Fruit fly (Drosophila melanogaster) whole organism, pupa: Measurements from ENCODE around the gene Arc42.

Experiments
- CG10348 ChIP-seq: fragments of 200-800 bp; sonication (Bioruptor generic); IDR thresholded peaks from 2 replicates; pipeline ENCODE4 v1.3.6; 2022; ENCODE audit warnings: missing biosample characterization, missing genetic modification characterization
- CG12605 ChIP-seq: fragments of 200-800 bp; sonication (Bioruptor generic); IDR thresholded peaks from 2 replicates; pipeline ENCODE4 v1.3.6; 2022; ENCODE audit warnings: missing biosample characterization, missing genetic modification characterization
- CG14655 ChIP-seq: fragments of 200-800 bp; sonication (Bioruptor generic); optimal IDR thresholded peaks from 3 replicates; lab custom pipeline; 2017; ENCODE audit warnings: mild to moderate bottlenecking, missing biosample characterization, missing genetic modification reagents, missing genetic modification characterization
- CG32121 ChIP-seq: fragments of 200-800 bp; sonication (Bioruptor generic); IDR thresholded peaks from 2 replicates; pipeline ENCODE4 v1.3.6; 2022; ENCODE audit warnings: missing biosample characterization, missing genetic modification characterization
- CG34367 ChIP-seq: fragments of 200-800 bp; sonication (Bioruptor generic); optimal IDR thresholded peaks from 2 replicates; lab custom pipeline; 2018; ENCODE audit warnings: missing biosample characterization, mild to moderate bottlenecking, missing genetic modification characterization
- CG8159 ChIP-seq: fragments of 200-800 bp; sonication (Bioruptor generic); optimal IDR thresholded peaks from 3 replicates; lab custom pipeline; 2018; ENCODE audit warnings: missing biosample characterization, mild to moderate bottlenecking, missing genetic modification characterization, moderate library complexity
- D1 ChIP-seq: fragments of 200-800 bp; sonication (Bioruptor generic); optimal IDR thresholded peaks from 2 replicates; lab custom pipeline; 2018; ENCODE audit warnings: missing biosample characterization, mild to moderate bottlenecking, missing genetic modification characterization, moderate library complexity
- EcR ChIP-seq: fragments of 200-800 bp; sonication (Bioruptor generic); optimal IDR thresholded peaks from 3 replicates; lab custom pipeline; 2019; ENCODE audit warnings: missing biosample characterization, missing genetic modification characterization, mild to moderate bottlenecking, moderate library complexity, missing genetic modification reagents
- Ets98B ChIP-seq: fragments of 200-800 bp; sonication (Bioruptor generic); IDR thresholded peaks from 2 replicates; pipeline ENCODE4 v1.3.6; 2022; ENCODE audit warnings: missing biosample characterization, missing genetic modification characterization
- Pif1A ChIP-seq: fragments of 200-800 bp; sonication (Bioruptor generic); optimal IDR thresholded peaks from 3 replicates; lab custom pipeline; 2016; ENCODE audit warnings: missing biosample characterization, missing genetic modification characterization
- Pif1B ChIP-seq: fragments of 200-800 bp; sonication (Bioruptor generic); optimal IDR thresholded peaks from 3 replicates; lab custom pipeline; 2016; ENCODE audit warnings: missing biosample characterization, missing genetic modification characterization
- fd96Ca ChIP-seq: fragments of 200-800 bp; sonication (Bioruptor generic); IDR thresholded peaks from 3 replicates; pipeline ENCODE4 v1.3.6; 2022; ENCODE audit warnings: missing biosample characterization, missing genetic modification characterization
- gl ChIP-seq: fragments of 200-800 bp; sonication (Bioruptor generic); optimal IDR thresholded peaks from 2 replicates; lab custom pipeline; 2018; ENCODE audit warnings: missing biosample characterization, mild to moderate bottlenecking, missing genetic modification characterization
- rn ChIP-seq: fragments of 200-800 bp; sonication (Bioruptor generic); IDR thresholded peaks from 2 replicates; pipeline ENCODE4 v1.3.6; 2022; ENCODE audit warnings: missing biosample characterization, missing genetic modification characterization

dm6 chr3R:19838925-19839601, 38.5 kb upstream of the Arc42 start:
- no peak for TF ChIP-seq CG12605 (GFP tag; lab: Robert Waterston, UW)
- no peak for TF ChIP-seq D1 (tag; lab: Kevin White, UChicago)
- no peak for TF ChIP-seq gl (tag; lab: Kevin White, UChicago)
- TF ChIP-seq CG14655 (GFP tag; lab: Kevin White, UChicago), result no peak
- TF ChIP-seq fd96Ca, result no peak
- no peak for TF ChIP-seq Pif1A (GFP tag; lab: Kevin White, UChicago)
- TF ChIP-seq EcR, result no peak
- TF ChIP-seq CG8159 (tag; lab: Kevin White, UChicago), result no peak
- TF ChIP-seq rn (GFP tag; lab: Robert Waterston, UW), result no peak
- no peak for TF ChIP-seq CG32121 (GFP tag; lab: Robert Waterston, UW)
- no peak for TF ChIP-seq Ets98B (GFP tag; lab: Robert Waterston, UW)
- TF ChIP-seq CG10348 (GFP tag; lab: Robert Waterston, UW), result no peak
- TF ChIP-seq Pif1B, result no peak
- TF ChIP-seq CG34367 (tag; lab: Kevin White, UChicago), result no peak
